Fruit fly (Drosophila melanogaster): ENCODE measurements around the gene hdm.

hdm gene

dm6 chrX:7893411-7894122, 26.4 kb downstream of the hdm start, which contains the start of the genes CG45089, ND-MNLL and p115 (continued):
- no peak for TF ChIP-seq CG4282 (GFP tag; optimal IDR thresholded peaks at IDR 0.05)
- 0 out of 3 replicates have a peak, but pooled peaks have one; percentile 14 for TF ChIP-seq CG7963 (GFP tag; IDR thresholded peaks at IDR 0.05; ENCODE audit: partially characterized antibody)
- TF ChIP-seq pum (GFP tag; optimal IDR thresholded peaks at IDR 0.05) = peak; percentile 46
- TF ChIP-seq Spps (tag; optimal IDR thresholded peaks at IDR 0.05) = peak; percentile 9
- no peak for TF ChIP-seq ERR (GFP tag; optimal IDR thresholded peaks at IDR 0.05)
- TF ChIP-seq CG13894 (tag; optimal IDR thresholded peaks at IDR 0.05) = peak; percentile 72
- no peak for TF ChIP-seq CG17912 (GFP tag; optimal IDR thresholded peaks at IDR 0.05)
- no peak for TF ChIP-seq gt (GFP tag; IDR thresholded peaks at IDR 0.05)
- peak; percentile 41; the same call in 1 of the 2 replicates for TF ChIP-seq sna (GFP tag; IDR thresholded peaks at IDR 0.05; ENCODE audit: partially characterized antibody)
- peak; percentile 28 for TF ChIP-seq chn (GFP tag; optimal IDR thresholded peaks at IDR 0.05)
- peak; percentile 40 for TF ChIP-seq Fer2 (tag; optimal IDR thresholded peaks at IDR 0.05)
- no peak for TF ChIP-seq CG34376 (GFP tag; optimal IDR thresholded peaks at IDR 0.05)
- TF ChIP-seq CG9876 (GFP tag; optimal IDR thresholded peaks at IDR 0.05) = no peak
- TF ChIP-seq CG18619 (GFP tag; optimal IDR thresholded peaks at IDR 0.05) = peak; percentile 17
- TF ChIP-seq CG15011 (GFP tag; optimal IDR thresholded peaks at IDR 0.05) = no peak
- no peak for TF ChIP-seq sim (GFP tag; IDR thresholded peaks at IDR 0.05)
- peak; percentile 65 for TF ChIP-seq CG13775 (GFP tag; optimal IDR thresholded peaks at IDR 0.05)
- peak; percentile 26 for TF ChIP-seq slou (GFP tag; optimal IDR thresholded peaks at IDR 0.05)
- TF ChIP-seq fd64A (GFP tag; optimal IDR thresholded peaks at IDR 0.05) = no peak
- peak; percentile 10 for TF ChIP-seq ems (GFP tag; optimal IDR thresholded peaks at IDR 0.05)
- TF ChIP-seq jing (GFP tag; optimal IDR thresholded peaks at IDR 0.05) = no peak
- TF ChIP-seq Mad (GFP tag; optimal IDR thresholded peaks at IDR 0.05) = no peak
- TF ChIP-seq wdn (GFP tag; IDR thresholded peaks at IDR 0.05) = 0 out of 2 replicates have a peak, but pooled peaks have one; percentile 40
- peak; percentile 37; the same call in 1 of the 2 replicates for TF ChIP-seq Awh (GFP tag; IDR thresholded peaks at IDR 0.05)
- peak; percentile 3 for TF ChIP-seq ewg (GFP tag; optimal IDR thresholded peaks at IDR 0.05)
- TF ChIP-seq CG10979 (tag; optimal IDR thresholded peaks at IDR 0.05) = peak; percentile 50
- TF ChIP-seq NC2β (GFP tag; optimal IDR thresholded peaks at IDR 0.05) = peak; percentile 12
- no peak for TF ChIP-seq CrebB (tag; optimal IDR thresholded peaks at IDR 0.05)
- TF ChIP-seq Camta (GFP tag; optimal IDR thresholded peaks at IDR 0.05) = no peak
- no peak for TF ChIP-seq D (optimal IDR thresholded peaks at IDR 0.05)
- no peak for TF ChIP-seq D (GFP tag; optimal IDR thresholded peaks at IDR 0.05)
- peak; percentile 35; the same call in 1 of the 3 replicates for TF ChIP-seq hb (GFP tag; IDR thresholded peaks at IDR 0.05; ENCODE audit: partially characterized antibody)
- TF ChIP-seq ro (GFP tag; IDR thresholded peaks at IDR 0.05) = no peak
- TF ChIP-seq trem (tag; optimal IDR thresholded peaks at IDR 0.05) = peak; percentile 87
- TF ChIP-seq Chrac-16 (GFP tag; optimal IDR thresholded peaks at IDR 0.05) = peak; percentile 68
- TF ChIP-seq CG34422 (GFP tag; IDR thresholded peaks at IDR 0.05) = peak; percentile 56; the same call in 1 of the 3 replicates
- TF ChIP-seq schlank (tag; optimal IDR thresholded peaks at IDR 0.05) = no peak
- TF ChIP-seq da (GFP tag; optimal IDR thresholded peaks at IDR 0.05) = no peak
- TF ChIP-seq CG6683 (GFP tag; optimal IDR thresholded peaks at IDR 0.05) = peak; percentile 0
- TF ChIP-seq dati (GFP tag; IDR thresholded peaks at IDR 0.05) = no peak
- peak; percentile 64 for TF ChIP-seq CG31441 (GFP tag; IDR thresholded peaks at IDR 0.05)
- TF ChIP-seq CG43689 (GFP tag; IDR thresholded peaks at IDR 0.05) = no peak
- TF ChIP-seq CG5953 (GFP tag; IDR thresholded peaks at IDR 0.05) = no peak
- peak; percentile 56 for TF ChIP-seq CG10147 (GFP tag; optimal IDR thresholded peaks at IDR 0.05)
- TF ChIP-seq CG15696 (tag; optimal IDR thresholded peaks at IDR 0.05) = peak; percentile 73
- peak; percentile 50; the same call in 1 of the 3 replicates for TF ChIP-seq dysf (GFP tag; IDR thresholded peaks at IDR 0.05)
- no peak for TF ChIP-seq CG4730 (GFP tag; IDR thresholded peaks at IDR 0.05)
- no peak for TF ChIP-seq CG8765 (GFP tag; IDR thresholded peaks at IDR 0.05)
- TF ChIP-seq br (optimal IDR thresholded peaks at IDR 0.05) = no peak
- no peak for TF ChIP-seq Hand (GFP tag; optimal IDR thresholded peaks at IDR 0.05)
- TF ChIP-seq hth (optimal IDR thresholded peaks at IDR 0.05) = no peak
